Worm (Caenorhabditis elegans): ENCODE measurements around the gene W03A5.1.

Gene W03A5.1

DNA sequence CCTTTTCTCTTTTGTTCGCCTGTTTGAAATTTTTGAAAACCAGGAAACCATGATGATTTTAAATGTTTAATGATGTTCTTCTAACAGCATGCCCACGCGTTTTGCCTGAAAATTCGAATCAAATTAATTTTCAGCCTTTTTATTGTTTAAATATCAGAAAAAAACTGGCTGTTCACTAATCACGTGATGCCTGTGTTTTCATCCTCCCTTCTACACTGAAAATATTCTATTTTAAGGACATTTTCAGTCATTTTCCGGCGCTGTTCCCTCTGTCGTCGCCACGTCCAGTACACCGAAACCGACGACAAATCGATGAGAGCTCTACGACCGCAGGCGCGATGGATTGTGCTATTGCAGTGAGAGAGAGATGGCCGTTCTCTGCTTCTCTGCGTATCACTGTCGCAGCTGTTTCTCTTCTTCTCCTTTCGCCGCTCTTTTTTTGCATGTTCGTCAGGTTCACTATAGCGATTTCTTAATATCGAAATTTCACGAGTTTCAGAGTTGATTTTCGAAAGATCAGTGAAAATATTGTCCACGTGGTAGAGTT, 42.1 kb downstream of the W03A5.1 start, which contains the start of gene F48E8.8:
Gene F48E8.8, minus strand, starts transcription at position 51 of the 547 bp plus-strand sequence.
- no peak for TF ChIP-seq unc-62 (GFP tag; optimal IDR thresholded peaks at IDR 0.05)

ce11 chrIII:5450430-5450829, 42.7 kb downstream of the W03A5.1 start, which contains the start of gene paa-1:
Gene paa-1, plus strand, starts transcription at chrIII:5450730.
- no peak for TF ChIP-seq unc-62 (GFP tag; optimal IDR thresholded peaks at IDR 0.05)

DNA sequence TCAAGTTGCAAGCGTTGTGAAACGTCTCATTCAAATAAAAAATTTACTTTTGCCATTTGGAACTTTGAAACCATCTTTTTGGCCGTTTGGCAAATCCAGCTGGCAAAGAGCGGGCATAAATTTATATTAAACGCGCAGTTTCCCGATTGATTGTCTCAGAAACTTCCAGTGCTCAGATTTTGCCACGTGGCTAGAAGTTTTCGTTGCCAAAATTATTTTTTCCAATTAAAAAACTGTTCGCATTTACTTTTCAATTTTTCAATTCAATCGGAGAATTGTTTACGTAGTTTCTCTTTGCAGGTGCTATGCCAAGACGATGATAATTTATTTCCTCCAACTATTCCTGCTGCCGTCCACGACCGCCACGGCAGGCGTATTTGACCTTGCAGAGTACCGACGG, 45.6 kb downstream of the W03A5.1 start, which contains the start of gene F48E8.4:
Gene F48E8.4, plus strand, starts transcription at position 301 of the 400 bp plus-strand sequence.
- TF ChIP-seq unc-62 (GFP tag; optimal IDR thresholded peaks at IDR 0.05), result no peak

ce11 chrIII:5461079-5461478, 53.4 kb downstream of the W03A5.1 start, which contains the start of gene F48E8.3:
Gene F48E8.3, plus strand, starts transcription at chrIII:5461379.
- TF ChIP-seq unc-62 (GFP tag; optimal IDR thresholded peaks at IDR 0.05), result no peak

All from whole organism, dauer.